Worm (Caenorhabditis elegans): ENCODE results near the gene srlf-29.
"Not testable (repeated sequence)": the region's sequence is repeated elsewhere in the genome, so short reads cannot be mapped to it uniquely, and the experiment has no call there.

The srlf-29 gene

ce11 chrII:1636392-1636791, 29.7 kb upstream of the srlf-29 start, which contains the start of gene srg-20:
TSS of gene srg-20 (plus strand) at chrII:1636692.
- TF ChIP-seq cog-1 (tag; optimal IDR thresholded peaks at IDR 0.05); flt-1 (GFP tag; IDR thresholded peaks at IDR 0.05); ref-1 (GFP tag; conservative IDR thresholded peaks at IDR 0.05): not testable (repeated sequence)

ce11 chrII:1640496-1640895, 25.6 kb upstream of the srlf-29 start, which contains the start of gene srh-72:
TSS of gene srh-72 (minus strand) at chrII:1640596.
- TF ChIP-seq cog-1 (tag; optimal IDR thresholded peaks at IDR 0.05) (no peak), flt-1 (GFP tag; IDR thresholded peaks at IDR 0.05) (no peak), med-1 (GFP tag; optimal IDR thresholded peaks at IDR 0.05; ENCODE audit: insufficient read depth) (no peak), ztf-29 (GFP tag; IDR thresholded peaks at IDR 0.05) (no peak), tab-1 (GFP tag; IDR thresholded peaks at IDR 0.05) (no peak), T22C8.4 (GFP tag; IDR thresholded peaks at IDR 0.05) (no peak), klf-2 (GFP tag; conservative IDR thresholded peaks at IDR 0.05) (no peak), ref-1 (GFP tag; conservative IDR thresholded peaks at IDR 0.05) (no peak), ztf-23 (GFP tag; IDR thresholded peaks at IDR 0.05) (no peak)

- no peak for TF ChIP-seq klf-2 (GFP tag; conservative IDR thresholded peaks at IDR 0.05)
- no peak for TF ChIP-seq med-1 (GFP tag; optimal IDR thresholded peaks at IDR 0.05; ENCODE audit: insufficient read depth)
- no peak for TF ChIP-seq ztf-23 (GFP tag; IDR thresholded peaks at IDR 0.05)
- no peak for TF ChIP-seq tab-1 (GFP tag; IDR thresholded peaks at IDR 0.05)
- no peak for TF ChIP-seq cog-1 (tag; optimal IDR thresholded peaks at IDR 0.05)
- TF ChIP-seq ztf-29 (GFP tag; IDR thresholded peaks at IDR 0.05): no peak
Measured at ce11 chrII:1644777-1645348, 21.3 kb upstream of the srlf-29 start, which contains the start of gene ZC204.6. TSS of gene ZC204.6 (minus strand) at chrII:1644827.

- TF ChIP-seq cog-1 (tag; optimal IDR thresholded peaks at IDR 0.05): no peak
- TF ChIP-seq tab-1 (GFP tag; IDR thresholded peaks at IDR 0.05): no peak
- TF ChIP-seq T22C8.4 (GFP tag; IDR thresholded peaks at IDR 0.05): no peak
- TF ChIP-seq med-1 (GFP tag; optimal IDR thresholded peaks at IDR 0.05; ENCODE audit: insufficient read depth): no peak
- TF ChIP-seq ref-1 (GFP tag; conservative IDR thresholded peaks at IDR 0.05): no peak
- TF ChIP-seq ztf-23 (GFP tag; IDR thresholded peaks at IDR 0.05): no peak
- TF ChIP-seq klf-2 (GFP tag; conservative IDR thresholded peaks at IDR 0.05): no peak
- TF ChIP-seq flt-1 (GFP tag; IDR thresholded peaks at IDR 0.05): no peak
- no peak for TF ChIP-seq ztf-29 (GFP tag; IDR thresholded peaks at IDR 0.05)
Measured at ce11 chrII:1646199-1646598, 19.9 kb upstream of the srlf-29 start, which contains the start of gene ZC204.17. TSS of gene ZC204.17 (minus strand) at chrII:1646299.

ce11 chrII:1648768-1649167, 17.4 kb upstream of the srlf-29 start, which contains the start of gene fbxb-21:
TSS of gene fbxb-21 (minus strand) at chrII:1648868.
- TF ChIP-seq klf-2 (GFP tag; conservative IDR thresholded peaks at IDR 0.05) (no peak), T22C8.4 (GFP tag; IDR thresholded peaks at IDR 0.05) (no peak), tab-1 (GFP tag; IDR thresholded peaks at IDR 0.05) (no peak)

- TF ChIP-seq T22C8.4 (GFP tag; IDR thresholded peaks at IDR 0.05): no peak
- no peak for TF ChIP-seq klf-2 (GFP tag; conservative IDR thresholded peaks at IDR 0.05)
- no peak for TF ChIP-seq ref-1 (GFP tag; conservative IDR thresholded peaks at IDR 0.05)
- TF ChIP-seq ztf-23 (GFP tag; IDR thresholded peaks at IDR 0.05): no peak
- no peak for TF ChIP-seq med-1 (GFP tag; optimal IDR thresholded peaks at IDR 0.05; ENCODE audit: insufficient read depth)
- TF ChIP-seq cog-1 (tag; optimal IDR thresholded peaks at IDR 0.05): no peak
- no peak for TF ChIP-seq ztf-29 (GFP tag; IDR thresholded peaks at IDR 0.05)
Measured at ce11 chrII:1650502-1650901, 15.6 kb upstream of the srlf-29 start, which contains the start of gene fbxb-20. TSS of gene fbxb-20 (minus strand) at chrII:1650602.

ce11 chrII:1651804-1652203, 14.3 kb upstream of the srlf-29 start, which contains the start of gene fbxb-16:
TSS of gene fbxb-16 (minus strand) at chrII:1651904.
- TF ChIP-seq ztf-23 (GFP tag; IDR thresholded peaks at IDR 0.05) (no peak), klf-2 (GFP tag; conservative IDR thresholded peaks at IDR 0.05) (no peak), ztf-29 (GFP tag; IDR thresholded peaks at IDR 0.05) (no peak), tab-1 (GFP tag; IDR thresholded peaks at IDR 0.05) (no peak), ref-1 (GFP tag; conservative IDR thresholded peaks at IDR 0.05) (no peak), med-1 (GFP tag; optimal IDR thresholded peaks at IDR 0.05; ENCODE audit: insufficient read depth) (no peak), flt-1 (GFP tag; IDR thresholded peaks at IDR 0.05) (no peak), cog-1 (tag; optimal IDR thresholded peaks at IDR 0.05) (no peak), T22C8.4 (GFP tag; IDR thresholded peaks at IDR 0.05) (no peak)

- TF ChIP-seq ref-1 (GFP tag; conservative IDR thresholded peaks at IDR 0.05): no peak
- no peak for TF ChIP-seq flt-1 (GFP tag; IDR thresholded peaks at IDR 0.05)
- no peak for TF ChIP-seq ztf-23 (GFP tag; IDR thresholded peaks at IDR 0.05)
- TF ChIP-seq klf-2 (GFP tag; conservative IDR thresholded peaks at IDR 0.05): no peak
- no peak for TF ChIP-seq ztf-29 (GFP tag; IDR thresholded peaks at IDR 0.05)
- TF ChIP-seq med-1 (GFP tag; optimal IDR thresholded peaks at IDR 0.05; ENCODE audit: insufficient read depth): no peak
- TF ChIP-seq T22C8.4 (GFP tag; IDR thresholded peaks at IDR 0.05): no peak
- no peak for TF ChIP-seq tab-1 (GFP tag; IDR thresholded peaks at IDR 0.05)
- no peak for TF ChIP-seq cog-1 (tag; optimal IDR thresholded peaks at IDR 0.05)
Measured at ce11 chrII:1653397-1653796, 12.7 kb upstream of the srlf-29 start, which contains the start of gene fbxb-15. TSS of gene fbxb-15 (minus strand) at chrII:1653497.

ce11 chrII:1654917-1655316, 11.2 kb upstream of the srlf-29 start, which contains the start of gene btb-12:
TSS of gene btb-12 (plus strand) at chrII:1655217.
- TF ChIP-seq cog-1 (tag; optimal IDR thresholded peaks at IDR 0.05): no peak
- TF ChIP-seq tab-1 (GFP tag; IDR thresholded peaks at IDR 0.05): no peak
- no peak for TF ChIP-seq flt-1 (GFP tag; IDR thresholded peaks at IDR 0.05)

- TF ChIP-seq tab-1 (GFP tag; IDR thresholded peaks at IDR 0.05): no peak
- no peak for TF ChIP-seq cog-1 (tag; optimal IDR thresholded peaks at IDR 0.05)
- TF ChIP-seq flt-1 (GFP tag; IDR thresholded peaks at IDR 0.05): no peak
- no peak for TF ChIP-seq ztf-29 (GFP tag; IDR thresholded peaks at IDR 0.05)
- TF ChIP-seq T22C8.4 (GFP tag; IDR thresholded peaks at IDR 0.05): no peak
- no peak for TF ChIP-seq klf-2 (GFP tag; conservative IDR thresholded peaks at IDR 0.05)
- TF ChIP-seq ztf-23 (GFP tag; IDR thresholded peaks at IDR 0.05): no peak
- TF ChIP-seq med-1 (GFP tag; optimal IDR thresholded peaks at IDR 0.05; ENCODE audit: insufficient read depth): no peak
Measured at ce11 chrII:1657202-1657601, 8.9 kb upstream of the srlf-29 start, which contains the start of gene ZC204.12. TSS of gene ZC204.12 (minus strand) at chrII:1657302.

Measured in whole organism, midembryonic.